Fruit fly (Drosophila melanogaster): ENCODE measurements around the gene CG9393.

CG9393 gene

DNA sequence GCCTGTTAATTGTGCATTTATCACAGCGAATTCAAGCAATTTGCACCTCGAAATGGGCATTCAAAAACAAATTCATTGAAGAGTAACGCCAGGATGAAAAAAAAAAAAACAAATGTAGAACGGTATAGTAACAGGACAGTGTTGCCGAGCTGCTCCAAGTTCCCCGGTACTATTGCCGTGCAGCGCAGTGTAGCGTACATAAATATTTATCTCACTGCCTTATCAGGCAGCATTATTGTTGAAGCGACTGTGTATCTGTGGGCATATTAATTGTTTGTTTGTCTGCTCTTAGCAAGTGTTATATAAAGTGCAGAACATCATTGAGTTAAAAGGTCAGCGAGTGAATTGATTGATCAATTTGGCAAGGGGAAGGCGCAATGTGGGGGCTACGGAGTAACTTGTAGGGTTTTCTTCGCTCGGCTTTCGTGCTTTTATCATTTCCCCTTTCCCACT, 47.0 kb downstream of the CG9393 start:
- TF ChIP-seq dsf (GFP tag; optimal IDR thresholded peaks at IDR 0.05; ENCODE audit: borderline replicate concordance) = no peak
- TF ChIP-seq fru (GFP tag; optimal IDR thresholded peaks at IDR 0.05) = peak; percentile 7
- no peak for TF ChIP-seq sage (GFP tag; optimal IDR thresholded peaks at IDR 0.05)
- TF ChIP-seq pan (optimal IDR thresholded peaks at IDR 0.05) = no peak
- no peak for TF ChIP-seq tai (GFP tag; optimal IDR thresholded peaks at IDR 0.05)
- TF ChIP-seq Hnf4 (GFP tag; optimal IDR thresholded peaks at IDR 0.05) = no peak
- no peak for TF ChIP-seq Dfd (GFP tag; optimal IDR thresholded peaks at IDR 0.05)
- no peak for TF ChIP-seq usp (GFP tag; optimal IDR thresholded peaks at IDR 0.05)
- TF ChIP-seq Myc (optimal IDR thresholded peaks at IDR 0.05) = no peak
- TF ChIP-seq GATAd (GFP tag; optimal IDR thresholded peaks at IDR 0.05) = no peak
- no peak for TF ChIP-seq Dif (GFP tag; optimal IDR thresholded peaks at IDR 0.05; ENCODE audit: partially characterized antibody)
- TF ChIP-seq Hr78 (GFP tag; optimal IDR thresholded peaks at IDR 0.05) = no peak
- no peak for TF ChIP-seq ey (GFP tag; optimal IDR thresholded peaks at IDR 0.05)
- no peak for TF ChIP-seq Abd-B (GFP tag; optimal IDR thresholded peaks at IDR 0.05)
- TF ChIP-seq Hr83 (GFP tag; optimal IDR thresholded peaks at IDR 0.05; ENCODE audit: poor library complexity, severe bottlenecking) = peak; percentile 44
- no peak for TF ChIP-seq woc (GFP tag; optimal IDR thresholded peaks at IDR 0.05)
- TF ChIP-seq rgr (GFP tag; optimal IDR thresholded peaks at IDR 0.05) = peak; percentile 4
- TF ChIP-seq Rel (GFP tag; optimal IDR thresholded peaks at IDR 0.05) = no peak
- TF ChIP-seq Rel (tag; optimal IDR thresholded peaks at IDR 0.05) = no peak
- TF ChIP-seq sv (GFP tag; optimal IDR thresholded peaks at IDR 0.05) = no peak
- TF ChIP-seq foxo (GFP tag; optimal IDR thresholded peaks at IDR 0.05) = peak in 1 of 2 experiments; percentile 17
- no peak for TF ChIP-seq br (GFP tag; optimal IDR thresholded peaks at IDR 0.05)
- no peak for TF ChIP-seq jim (GFP tag; optimal IDR thresholded peaks at IDR 0.05)
- no peak for TF ChIP-seq HLH106 (tag; optimal IDR thresholded peaks at IDR 0.05)
- TF ChIP-seq h (GFP tag; optimal IDR thresholded peaks at IDR 0.05) = no peak

DNA sequence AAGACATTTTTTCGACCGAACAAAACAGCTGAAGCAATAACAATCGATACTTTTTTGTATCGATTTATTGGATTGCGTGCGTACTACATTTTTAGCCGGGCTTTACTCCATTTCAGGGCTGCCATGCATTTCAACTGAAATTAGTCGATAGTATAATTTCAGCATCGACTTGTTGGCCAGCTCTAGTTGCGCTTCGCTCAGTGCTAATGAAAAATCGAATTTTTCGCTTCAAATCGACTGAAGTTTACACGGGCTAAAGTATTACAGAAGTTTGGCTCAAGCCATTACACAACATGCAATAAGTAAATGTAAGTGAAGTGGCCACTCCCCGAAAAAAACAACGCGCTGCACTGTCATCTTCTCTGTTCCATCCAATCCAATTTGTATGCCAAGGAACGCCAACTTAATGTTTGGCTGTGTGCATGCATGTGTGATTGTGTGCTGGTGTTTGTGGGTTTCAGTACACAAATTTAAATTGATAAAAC, 47.6 kb downstream of the CG9393 start, which contains the start of the genes mRpL47, CG8176 and Kdm3:
Gene mRpL47 (minus strand): TSS at position 49 of the 485 bp plus-strand sequence.
Gene CG8176 (plus strand): TSS at position 148 of the 485 bp plus-strand sequence.
Gene Kdm3 (plus strand): TSS at position 148 of the 485 bp plus-strand sequence.
- TF ChIP-seq Abd-B (GFP tag; optimal IDR thresholded peaks at IDR 0.05) (no peak), GATAd (GFP tag; optimal IDR thresholded peaks at IDR 0.05) (no peak), CrebA (GFP tag; optimal IDR thresholded peaks at IDR 0.05; ENCODE audit: borderline replicate concordance) (no peak), woc (GFP tag; optimal IDR thresholded peaks at IDR 0.05) (no peak), ey (GFP tag; optimal IDR thresholded peaks at IDR 0.05) (peak; percentile 59), Mio (GFP tag; optimal IDR thresholded peaks at IDR 0.05) (no peak), rgr (GFP tag; optimal IDR thresholded peaks at IDR 0.05) (peak; percentile 50), brk (GFP tag; optimal IDR thresholded peaks at IDR 0.05) (no peak), OdsH (GFP tag; optimal IDR thresholded peaks at IDR 0.05) (peak; percentile 21), Vsx2 (GFP tag; optimal IDR thresholded peaks at IDR 0.05; ENCODE audit: partially characterized antibody) (no peak), Dfd (GFP tag; optimal IDR thresholded peaks at IDR 0.05) (no peak), jim (GFP tag; optimal IDR thresholded peaks at IDR 0.05) (peak; percentile 66), CG32264 (GFP tag; optimal IDR thresholded peaks at IDR 0.05) (no peak), sage (GFP tag; optimal IDR thresholded peaks at IDR 0.05) (no peak), dmrt93B (GFP tag; optimal IDR thresholded peaks at IDR 0.05) (no peak), Dif (GFP tag; optimal IDR thresholded peaks at IDR 0.05; ENCODE audit: partially characterized antibody) (no peak), Sp1 (GFP tag; optimal IDR thresholded peaks at IDR 0.05) (peak; percentile 58), N (GFP tag; optimal IDR thresholded peaks at IDR 0.05) (no peak), Jra (GFP tag; optimal IDR thresholded peaks at IDR 0.05) (peak; percentile 81), br (GFP tag; optimal IDR thresholded peaks at IDR 0.05) (peak; percentile 35), foxo (GFP tag; optimal IDR thresholded peaks at IDR 0.05) (peak in 1 of 2 experiments; percentile 51), Myc (optimal IDR thresholded peaks at IDR 0.05) (no peak), HLH106 (tag; optimal IDR thresholded peaks at IDR 0.05) (peak; percentile 47), tai (GFP tag; optimal IDR thresholded peaks at IDR 0.05) (no peak), fru (GFP tag; optimal IDR thresholded peaks at IDR 0.05) (peak; percentile 4), dl (GFP tag; optimal IDR thresholded peaks at IDR 0.05; ENCODE audit: insufficient read depth in 1 of 2, partially characterized antibody in 2 of 2) (no peak), Hr78 (GFP tag; optimal IDR thresholded peaks at IDR 0.05) (no peak), Rel (GFP tag; optimal IDR thresholded peaks at IDR 0.05) (no peak), Rel (tag; optimal IDR thresholded peaks at IDR 0.05) (peak; percentile 54), CG9705 (GFP tag; optimal IDR thresholded peaks at IDR 0.05) (peak; percentile 34), h (GFP tag; optimal IDR thresholded peaks at IDR 0.05) (peak; percentile 66), Hr83 (GFP tag; optimal IDR thresholded peaks at IDR 0.05; ENCODE audit: poor library complexity, severe bottlenecking) (peak; percentile 98), usp (GFP tag; optimal IDR thresholded peaks at IDR 0.05) (no peak), sv (GFP tag; optimal IDR thresholded peaks at IDR 0.05) (peak; percentile 57), pan (optimal IDR thresholded peaks at IDR 0.05) (no peak), lola (GFP tag; optimal IDR thresholded peaks at IDR 0.05) (no peak), dsf (GFP tag; optimal IDR thresholded peaks at IDR 0.05; ENCODE audit: borderline replicate concordance) (peak; percentile 28), psq (GFP tag; optimal IDR thresholded peaks at IDR 0.05) (peak; percentile 28), Hnf4 (GFP tag; optimal IDR thresholded peaks at IDR 0.05) (peak; percentile 81)
